Worm (Caenorhabditis elegans): ENCODE results near the gene rmif-2.

- no peak for TF ChIP-seq hlh-6 (tag; optimal IDR thresholded peaks at IDR 0.05)
- TF ChIP-seq pha-4 (tag; optimal IDR thresholded peaks at IDR 0.05): no peak
Observed at ce11 chrIV:1199501-1199900, 17.1 kb downstream of the rmif-2 start.
